Fruit fly (Drosophila melanogaster): Measurements from ENCODE around the gene TwdlY.

The TwdlY gene

dm6 chrX:16782175-16782916 lies 47.6 kb downstream of the TwdlY start (continued):
- TF ChIP-seq CG11696 (GFP tag; IDR thresholded peaks at IDR 0.05): peak; percentile 41; the same call in 1 of the 2 replicates
- TF ChIP-seq Sox102F (GFP tag; optimal IDR thresholded peaks at IDR 0.05): peak; percentile 69
- peak; percentile 9 for TF ChIP-seq D19A (tag; optimal IDR thresholded peaks at IDR 0.05)
- TF ChIP-seq Sox100B (GFP tag; optimal IDR thresholded peaks at IDR 0.05): peak; percentile 50
- TF ChIP-seq Lim3 (GFP tag; IDR thresholded peaks at IDR 0.05): no peak
- peak; percentile 37 for TF ChIP-seq jumu (GFP tag; optimal IDR thresholded peaks at IDR 0.05)
- TF ChIP-seq Mes4 (GFP tag; optimal IDR thresholded peaks at IDR 0.05): peak; percentile 36
- no peak for TF ChIP-seq CG3995 (GFP tag; optimal IDR thresholded peaks at IDR 0.05)
- no peak for TF ChIP-seq fru (optimal IDR thresholded peaks at IDR 0.05)
- TF ChIP-seq CG13287 (GFP tag; IDR thresholded peaks at IDR 0.05; ENCODE audit: partially characterized antibody): 0 out of 2 replicates have a peak, but pooled peaks have one; percentile 20
- peak; percentile 23 for TF ChIP-seq pum (GFP tag; optimal IDR thresholded peaks at IDR 0.05)
- TF ChIP-seq org-1 (GFP tag; optimal IDR thresholded peaks at IDR 0.05): peak; percentile 11
- TF ChIP-seq CG17829 (tag; optimal IDR thresholded peaks at IDR 0.05): no peak
- TF ChIP-seq CG11723 (GFP tag; optimal IDR thresholded peaks at IDR 0.05): peak; percentile 21
- TF ChIP-seq CrebB (tag; optimal IDR thresholded peaks at IDR 0.05): no peak
- peak; percentile 50; the same call in 1 of the 3 replicates for TF ChIP-seq CG11695 (GFP tag; IDR thresholded peaks at IDR 0.05)
- no peak for TF ChIP-seq CG4404 (GFP tag; IDR thresholded peaks at IDR 0.05)
- TF ChIP-seq YL-1 (GFP tag; optimal IDR thresholded peaks at IDR 0.05): no peak
- peak; percentile 34 for TF ChIP-seq CG18476 (GFP tag; optimal IDR thresholded peaks at IDR 0.05)
- TF ChIP-seq wdn (GFP tag; IDR thresholded peaks at IDR 0.05): 0 out of 2 replicates have a peak, but pooled peaks have one; percentile 35
- peak; percentile 35 for TF ChIP-seq esg (GFP tag; conservative IDR thresholded peaks at IDR 0.05)
- no peak for TF ChIP-seq CG6765 (GFP tag; optimal IDR thresholded peaks at IDR 0.05)
- no peak for TF ChIP-seq danr (GFP tag; IDR thresholded peaks at IDR 0.05)
- TF ChIP-seq odd (GFP tag; optimal IDR thresholded peaks at IDR 0.05): peak; percentile 31
- no peak for TF ChIP-seq ssp (GFP tag; IDR thresholded peaks at IDR 0.05)
- peak; percentile 67 for TF ChIP-seq lab (GFP tag; optimal IDR thresholded peaks at IDR 0.05)
- peak; percentile 47 for TF ChIP-seq grau (tag; optimal IDR thresholded peaks at IDR 0.05)
- no peak for TF ChIP-seq lbe (GFP tag; optimal IDR thresholded peaks at IDR 0.05)
- TF ChIP-seq Sry-δ (GFP tag; optimal IDR thresholded peaks at IDR 0.05): no peak
- TF ChIP-seq sna (GFP tag; IDR thresholded peaks at IDR 0.05; ENCODE audit: partially characterized antibody): no peak
- peak; percentile 38 for TF ChIP-seq CG1602 (GFP tag; optimal IDR thresholded peaks at IDR 0.05)
- peak; percentile 54 for TF ChIP-seq nmo (GFP tag; optimal IDR thresholded peaks at IDR 0.05)
- TF ChIP-seq hb (GFP tag; IDR thresholded peaks at IDR 0.05; ENCODE audit: partially characterized antibody): no peak
- peak; percentile 30; the same call in 1 of the 3 replicates for TF ChIP-seq croc (GFP tag; conservative IDR thresholded peaks at IDR 0.05)
- no peak for TF ChIP-seq Dek (tag; optimal IDR thresholded peaks at IDR 0.05)
- TF ChIP-seq CG5180 (GFP tag; optimal IDR thresholded peaks at IDR 0.05): peak; percentile 4
- TF ChIP-seq CG6813 (GFP tag; optimal IDR thresholded peaks at IDR 0.05): peak; percentile 9
- peak; percentile 59; the same call in 1 of the 3 replicates for TF ChIP-seq CG11456 (GFP tag; IDR thresholded peaks at IDR 0.05)
- no peak for TF ChIP-seq ham (GFP tag; IDR thresholded peaks at IDR 0.05)
- no peak for TF ChIP-seq gsb (GFP tag; IDR thresholded peaks at IDR 0.05)
- peak; percentile 38; the same call in 1 of the 2 replicates for TF ChIP-seq ara (GFP tag; IDR thresholded peaks at IDR 0.05)
- TF ChIP-seq ac (GFP tag; optimal IDR thresholded peaks at IDR 0.05): no peak
- no peak for TF ChIP-seq tll (GFP tag; optimal IDR thresholded peaks at IDR 0.05)
- TF ChIP-seq otp (GFP tag; IDR thresholded peaks at IDR 0.05): peak; percentile 60; the same call in 1 of the 3 replicates
- TF ChIP-seq CG1647 (GFP tag; optimal IDR thresholded peaks at IDR 0.05): no peak
- peak; percentile 60 for TF ChIP-seq CG2120 (GFP tag; optimal IDR thresholded peaks at IDR 0.05)
- peak; percentile 23 for TF ChIP-seq CG9437 (GFP tag; optimal IDR thresholded peaks at IDR 0.05)
- no peak for TF ChIP-seq Gsc (GFP tag; IDR thresholded peaks at IDR 0.05)
- TF ChIP-seq seq (GFP tag; IDR thresholded peaks at IDR 0.05): peak; percentile 68

Measured in whole organism, embryonic.